Fruit fly (Drosophila melanogaster) S2 (cell line): Measurements from ENCODE around the gene jar.

Experiments used
- CG8478 ChIP-seq: fragments of >200 bp; optimal IDR thresholded peaks from 2 replicates; lab custom pipeline; 2018
- CTCF ChIP-seq, 2 experiments: fragments of >200 bp; optimal IDR thresholded peaks; 2 replicates each; lab custom pipeline; 2018

DNA sequence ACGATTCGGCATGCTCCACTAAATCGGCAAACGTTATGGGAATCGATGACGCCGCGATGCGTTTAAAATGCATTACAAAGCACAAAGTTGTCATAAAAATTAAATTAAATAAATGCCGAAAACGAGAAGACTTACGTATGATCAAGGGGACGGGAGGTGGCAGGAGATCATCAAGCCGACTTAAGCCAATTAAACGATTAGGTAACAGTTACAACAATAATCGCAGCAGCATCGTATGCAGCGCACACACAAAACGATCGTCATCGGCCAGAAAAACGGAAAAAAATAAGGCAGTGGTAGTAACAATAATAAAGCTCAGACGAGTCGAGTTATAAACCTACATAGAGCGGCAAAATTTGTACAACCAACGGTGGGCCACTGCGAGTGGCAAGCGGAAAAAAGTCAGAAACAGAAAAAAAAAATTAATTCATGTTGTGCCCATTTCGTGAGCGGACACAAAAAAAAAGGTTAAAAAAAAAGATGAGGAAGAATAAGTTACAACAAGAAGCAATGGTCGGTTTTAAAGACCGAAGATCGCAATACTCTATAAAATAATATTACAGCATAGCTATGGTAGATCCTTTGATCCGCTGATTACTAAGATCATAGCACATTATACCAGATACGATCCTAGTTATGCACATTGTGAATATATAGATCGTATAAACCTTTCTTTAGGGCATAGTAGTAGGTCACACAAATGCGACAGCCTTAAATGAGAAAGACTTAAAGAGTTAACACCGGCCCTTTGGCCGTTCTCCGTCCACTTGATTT, 64.5 kb downstream of the jar start:
- no peak for TF ChIP-seq CG8478 (lab: Kevin White, UChicago)
- TF ChIP-seq CTCF (optimal IDR thresholded peaks at IDR 0.05; lab: Kevin White, UChicago), result no peak
